Worm (Caenorhabditis elegans) whole organism, L4 larva: ENCODE data around the gene dao-6.

ENCODE experiments used
- D1046.2 ChIP-seq: fragments of 200-800 bp; sonication (Bioruptor generic); IDR thresholded peaks from 2 replicates; pipeline ENCODE4 v1.3.6; 2022; ENCODE audit warnings: missing genetic modification characterization, missing compliant biosample characterization
- F49E8.2 ChIP-seq: sonication (generic microtip); optimal IDR thresholded peaks from 2 replicates; lab custom pipeline; 2016; ENCODE audit warnings: missing compliant biosample characterization, mild to moderate bottlenecking, missing genetic modification characterization, borderline replicate concordance
- R02D3.7 ChIP-seq: fragments of 150-350 bp; sonication (generic microtip); optimal IDR thresholded peaks from 3 replicates; lab custom pipeline; 2014; ENCODE audit warnings: missing biosample characterization, missing genetic modification characterization
- T26A8.4 ChIP-seq: fragments of 200-800 bp; sonication (Bioruptor generic); IDR thresholded peaks from 2 replicates; pipeline ENCODE4 v1.3.6; 2022; ENCODE audit warnings: missing genetic modification characterization, missing compliant biosample characterization
- ZK337.2 ChIP-seq: fragments of 200-800 bp; sonication (Bioruptor generic); IDR thresholded peaks from 2 replicates; pipeline ENCODE4 v1.3.6; 2022; ENCODE audit warnings: missing genetic modification reagents, missing genetic modification characterization, missing compliant biosample characterization
- ZK546.5 ChIP-seq, 2 experiments: sonication (generic microtip); optimal IDR thresholded peaks; 2 replicates each; lab custom pipeline; 2017; ENCODE audit warnings: missing biosample characterization in 2 of 2, missing genetic modification characterization in 2 of 2
- aha-1 ChIP-seq: fragments of 150-350 bp; peaks from one replicate; lab custom pipeline; 2014; ENCODE audit warnings: missing biosample characterization, missing genetic modification characterization
- ceh-20 ChIP-seq: fragments of 200-800 bp; sonication (Bioruptor generic); IDR thresholded peaks from 2 replicates; pipeline ENCODE4 v1.3.6; 2022; ENCODE audit warnings: missing genetic modification reagents, missing genetic modification characterization, missing compliant biosample characterization
- ceh-28 ChIP-seq: fragments of 150-350 bp; optimal IDR thresholded peaks from 2 replicates; lab custom pipeline; 2014; ENCODE audit warnings: missing biosample characterization, missing genetic modification reagents, missing genetic modification characterization
- ceh-44 ChIP-seq: fragments of 200-800 bp; sonication (Bioruptor generic); IDR thresholded peaks from 2 replicates; pipeline ENCODE4 v1.3.6; 2022; ENCODE audit warnings: missing genetic modification reagents, missing genetic modification characterization, missing compliant biosample characterization
- ces-1 ChIP-seq: fragments of 150-350 bp; sonication (generic microtip); optimal IDR thresholded peaks from 4 replicates; lab custom pipeline; 2014; ENCODE audit warnings: missing biosample characterization, missing genetic modification reagents, missing genetic modification characterization
- cey-2 ChIP-seq: sonication (generic microtip); optimal IDR thresholded peaks from 3 replicates; lab custom pipeline; 2017; ENCODE audit warnings: missing genetic modification characterization, mild to moderate bottlenecking, missing compliant biosample characterization, antibody characterized with exemption, borderline replicate concordance; ENCODE audit not compliant: insufficient read depth
- daf-12 ChIP-seq: fragments of 150-350 bp; optimal IDR thresholded peaks from 2 replicates; lab custom pipeline; 2014; ENCODE audit warnings: missing biosample characterization, missing genetic modification reagents, missing genetic modification characterization
- daf-19 ChIP-seq: fragments of 200-800 bp; sonication (Bioruptor generic); conservative IDR thresholded peaks from 2 replicates; pipeline ENCODE4 v1.3.6; 2022; ENCODE audit warnings: missing genetic modification characterization, missing compliant biosample characterization
- daf-8 ChIP-seq: fragments of 200-800 bp; sonication (Bioruptor generic); IDR thresholded peaks from 2 replicates; pipeline ENCODE4 v1.3.6; 2022; ENCODE audit warnings: missing genetic modification characterization, missing compliant biosample characterization
- dmd-9 ChIP-seq: fragments of 200-800 bp; sonication (Bioruptor generic); IDR thresholded peaks from 2 replicates; pipeline ENCODE4 v1.3.6; 2022; ENCODE audit warnings: missing genetic modification reagents, missing genetic modification characterization, missing compliant biosample characterization
- dpl-1 ChIP-seq: fragments of 150-350 bp; optimal IDR thresholded peaks from 2 replicates; lab custom pipeline; 2014; ENCODE audit warnings: missing biosample characterization, missing genetic modification reagents, missing genetic modification characterization
- dve-1 ChIP-seq: sonication (generic microtip); optimal IDR thresholded peaks from 2 replicates; lab custom pipeline; 2017; ENCODE audit warnings: antibody characterized with exemption, mild to moderate bottlenecking, missing genetic modification characterization, missing compliant biosample characterization; ENCODE audit not compliant: insufficient read depth
- fos-1 ChIP-seq: fragments of 150-350 bp; optimal IDR thresholded peaks from 2 replicates; lab custom pipeline; 2014; ENCODE audit warnings: missing biosample characterization, missing genetic modification characterization
- hif-1 ChIP-seq, 2 experiments: sonication (generic microtip); optimal IDR thresholded peaks; 2 replicates each; lab custom pipeline; 2016 to 2017; ENCODE audit warnings: missing compliant biosample characterization in 2 of 2, missing genetic modification characterization in 2 of 2, missing genetic modification reagents in 2 of 2, missing genotype in 2 of 2, mild to moderate bottlenecking in 1 of 2
- hmg-1.1 ChIP-seq: fragments of 200-800 bp; sonication (Bioruptor generic); IDR thresholded peaks from 2 replicates; pipeline ENCODE4 v1.3.6; 2022; ENCODE audit warnings: missing genetic modification reagents, missing genetic modification characterization, missing compliant biosample characterization
- lim-7 ChIP-seq: fragments of 200-800 bp; sonication (Bioruptor generic); IDR thresholded peaks from 2 replicates; pipeline ENCODE4 v1.3.6; 2022; ENCODE audit warnings: missing genetic modification characterization, missing compliant biosample characterization
- lin-15B ChIP-seq: fragments of 150-350 bp; sonication (generic microtip); optimal IDR thresholded peaks from 3 replicates; lab custom pipeline; 2014; ENCODE audit warnings: missing biosample characterization, missing genetic modification characterization
- lin-38 ChIP-seq: fragments of 200-800 bp; sonication (Bioruptor generic); IDR thresholded peaks from 2 replicates; pipeline ENCODE4 v1.3.6; 2022; ENCODE audit warnings: missing genetic modification reagents, missing genetic modification characterization, missing compliant biosample characterization
- mes-2 ChIP-seq: sonication (generic microtip); optimal IDR thresholded peaks from 2 replicates; lab custom pipeline; 2016; ENCODE audit warnings: missing genotype, mild to moderate bottlenecking, missing genetic modification characterization, missing compliant biosample characterization; ENCODE audit not compliant: poor library complexity, severe bottlenecking
- mxl-2 ChIP-seq: fragments of 200-800 bp; sonication (Bioruptor generic); conservative IDR thresholded peaks from 2 replicates; pipeline ENCODE4 v1.3.6; 2022; ENCODE audit warnings: missing genetic modification reagents, missing genetic modification characterization, missing compliant biosample characterization
- nhr-10 ChIP-seq: fragments of 150-350 bp; optimal IDR thresholded peaks from 2 replicates; lab custom pipeline; 2014; ENCODE audit warnings: missing biosample characterization, missing genetic modification characterization
- nhr-28 ChIP-seq: fragments of 150-350 bp; optimal IDR thresholded peaks from 2 replicates; lab custom pipeline; 2014; ENCODE audit warnings: missing biosample characterization, missing genetic modification characterization
- nhr-76 ChIP-seq: fragments of 150-350 bp; optimal IDR thresholded peaks from 2 replicates; lab custom pipeline; 2014; ENCODE audit warnings: missing biosample characterization, missing genetic modification characterization
- nhr-77 ChIP-seq: fragments of 150-350 bp; optimal IDR thresholded peaks from 2 replicates; lab custom pipeline; 2014; ENCODE audit warnings: missing biosample characterization, missing genetic modification characterization
- pha-4 ChIP-seq, 2 experiments: fragments of 150-350 bp in 1 of 2; fragments of 200-800 bp in 1 of 2; sonication (Bioruptor generic) in 1 of 2; IDR thresholded peaks in 1 of 2; optimal IDR thresholded peaks in 1 of 2; 2 replicates each; pipeline versions ENCODE4 v1.3.6 to Lab custom; 2014 to 2022; ENCODE audit warnings: missing genetic modification characterization in 2 of 2, missing genetic modification reagents in 2 of 2, missing biosample characterization in 1 of 2, missing compliant biosample characterization in 1 of 2
- set-16 ChIP-seq: fragments of 200-800 bp; sonication (Bioruptor generic); IDR thresholded peaks from 2 replicates; pipeline ENCODE4 v1.3.6; 2022; ENCODE audit warnings: missing genetic modification reagents, missing genetic modification characterization, missing compliant biosample characterization
- snpc-4 ChIP-seq: fragments of 150-350 bp; optimal IDR thresholded peaks from 2 replicates; lab custom pipeline; 2014; ENCODE audit warnings: missing biosample characterization, missing genetic modification characterization
- spr-3 ChIP-seq: fragments of 200-800 bp; sonication (Bioruptor generic); optimal IDR thresholded peaks from 2 replicates; lab custom pipeline; 2018; ENCODE audit warnings: mild to moderate bottlenecking, missing genetic modification characterization, missing compliant biosample characterization
- unc-130 ChIP-seq: sonication (generic microtip); optimal IDR thresholded peaks from 2 replicates; lab custom pipeline; 2016; ENCODE audit warnings: missing genetic modification reagents, missing genetic modification characterization, missing compliant biosample characterization
- unc-62 ChIP-seq, 3 experiments: fragments of 150-350 bp in 1 of 3; sonication (generic microtip); optimal IDR thresholded peaks in 2 of 3; peaks in 1 of 3; 1 replicate in 1 of 3; 2 replicates in 2 of 3; lab custom pipeline; 2014 to 2017; ENCODE audit warnings: missing biosample characterization in 3 of 3, missing genetic modification characterization in 3 of 3, missing genetic modification reagents in 3 of 3, missing genotype in 1 of 3
- zfp-3 ChIP-seq: fragments of 200-800 bp; sonication (Bioruptor generic); conservative IDR thresholded peaks from 2 replicates; pipeline ENCODE4 v1.3.6; 2022; ENCODE audit warnings: missing genetic modification reagents, missing genetic modification characterization, missing compliant biosample characterization

The dao-6 gene

ce11 chrIII:9775916-9776315, 39.9 kb upstream of the dao-6 start:
- TF ChIP-seq unc-130 (GFP tag; lab: Kevin White, UChicago) = peak; percentile 38
- peak; percentile 54 for TF ChIP-seq dpl-1 (GFP tag; lab: Kevin White, UChicago)
- TF ChIP-seq lin-38 (GFP tag; lab: Robert Waterston, UW) = peak; percentile 82
- peak; percentile 79 for TF ChIP-seq aha-1
- no peak for TF ChIP-seq nhr-28
- TF ChIP-seq nhr-77 (tag; lab: Kevin White, UChicago) = no peak
- TF ChIP-seq mes-2 (tag; lab: Kevin White, UChicago) = peak; percentile 73
- TF ChIP-seq snpc-4 (tag; lab: Kevin White, UChicago) = no peak
- TF ChIP-seq, all 104 proteins: peak for 5

DNA sequence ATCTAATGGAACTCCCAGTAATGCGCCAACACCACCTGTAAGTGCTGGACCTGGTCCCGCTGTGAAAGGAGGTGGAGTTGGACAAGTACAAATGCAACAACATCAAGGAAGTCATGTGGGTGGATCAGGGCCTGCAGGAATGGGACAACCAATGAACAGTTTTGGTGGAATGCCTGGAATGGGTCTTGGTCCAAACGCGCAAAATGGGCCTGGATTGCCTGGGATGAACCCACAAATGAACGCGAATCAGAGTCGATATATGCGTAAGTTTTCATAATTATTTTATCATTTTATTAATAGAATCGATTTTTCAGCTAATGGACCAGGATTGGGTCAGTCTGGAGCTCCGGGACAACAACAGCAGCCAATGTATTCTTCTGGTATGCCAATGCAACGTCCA, 36.4 kb upstream of the dao-6 start:
- TF ChIP-seq ZK337.2 (no peak), nhr-10 (tag; lab: Kevin White, UChicago) (no peak), dve-1 (tag; lab: Kevin White, UChicago) (no peak), lin-38 (GFP tag; lab: Robert Waterston, UW) (0 out of 2 replicates have a peak, but pooled peaks have one; percentile 27), fos-1 (tag; lab: Kevin White, UChicago) (no peak), ces-1 (GFP tag; lab: Kevin White, UChicago) (no peak), ceh-44 (GFP tag; lab: Robert Waterston, UW) (no peak), T26A8.4 (GFP tag; lab: Robert Waterston, UW) (no peak), D1046.2 (GFP tag; lab: Robert Waterston, UW) (0 out of 2 replicates have a peak, but pooled peaks have one; percentile 50), hif-1 (tag; optimal IDR thresholded peaks at IDR 0.05; lab: Kevin White, UChicago) (no peak), F49E8.2 (tag; lab: Kevin White, UChicago) (no peak), ceh-28 (no peak), unc-62 (GFP tag; optimal IDR thresholded peaks at IDR 0.05 in 1 of 2; lab: Kevin White, UChicago) (peak in 1 of 2 experiments; percentile 25), unc-62 (tag; optimal IDR thresholded peaks at IDR 0.05; lab: Kevin White, UChicago) (no peak), lin-15B (tag; lab: Kevin White, UChicago) (no peak), daf-19 (no peak), daf-8 (GFP tag; lab: Robert Waterston, UW) (no peak)

- no peak for TF ChIP-seq ceh-20 (GFP tag; lab: Robert Waterston, UW)
- TF ChIP-seq nhr-76 = no peak
- TF ChIP-seq zfp-3 (GFP tag; lab: Robert Waterston, UW) = no peak
- TF ChIP-seq unc-62 (GFP tag; optimal IDR thresholded peaks at IDR 0.05 in 1 of 2; lab: Kevin White, UChicago) = peak in 1 of 2 experiments; percentile 97
- no peak for TF ChIP-seq unc-62 (tag; optimal IDR thresholded peaks at IDR 0.05; lab: Kevin White, UChicago)
These were observed 34.6 kb upstream of the dao-6 start for ce11 chrIII:9770590-9770989.

DNA sequence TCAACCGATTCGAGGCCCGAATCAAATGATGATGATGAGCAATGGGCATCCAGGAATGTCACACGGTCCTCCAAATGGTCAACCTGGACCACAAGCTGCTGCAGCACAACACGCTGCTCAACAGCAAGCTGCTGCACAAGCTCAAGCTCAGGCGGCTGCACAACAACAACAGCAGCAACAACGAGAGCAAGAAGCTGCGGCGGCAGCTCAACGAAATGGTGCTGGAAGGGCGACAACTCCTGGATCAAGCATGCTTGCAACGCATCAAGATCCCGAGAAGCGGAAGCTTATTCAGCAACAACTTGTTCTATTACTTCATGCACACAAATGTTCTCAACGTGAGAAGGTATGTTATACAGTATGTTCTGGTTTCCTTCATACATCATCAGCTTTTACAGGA, 32.0 kb upstream of the dao-6 start:
- TF ChIP-seq lim-7 (GFP tag; lab: Robert Waterston, UW) (0 out of 2 replicates have a peak, but pooled peaks have one; percentile 14), cey-2 (no peak), ces-1 (GFP tag; lab: Kevin White, UChicago) (no peak), snpc-4 (tag; lab: Kevin White, UChicago) (no peak), spr-3 (GFP tag; lab: Kevin White, UChicago) (no peak), aha-1 (no peak), pha-4 (GFP tag; IDR thresholded peaks at IDR 0.05; lab: Robert Waterston, UW) (no peak), pha-4 (tag; optimal IDR thresholded peaks at IDR 0.05; lab: Kevin White, UChicago) (no peak), mxl-2 (no peak), dve-1 (tag; lab: Kevin White, UChicago) (no peak), set-16 (peak; percentile 69), unc-62 (GFP tag; optimal IDR thresholded peaks at IDR 0.05 in 1 of 2; lab: Kevin White, UChicago) (peak in 1 of 2 experiments; percentile 17), unc-62 (tag; optimal IDR thresholded peaks at IDR 0.05; lab: Kevin White, UChicago) (no peak), R02D3.7 (tag; lab: Kevin White, UChicago) (no peak), hmg-1.1 (GFP tag; lab: Robert Waterston, UW) (no peak), daf-12 (tag; lab: Kevin White, UChicago) (no peak), dmd-9 (GFP tag; lab: Robert Waterston, UW) (0 out of 2 replicates have a peak, but pooled peaks have one; percentile 55), ZK546.5 (tag; optimal IDR thresholded peaks at IDR 0.05; lab: Kevin White, UChicago) (no peak)
